Worm (Caenorhabditis elegans) whole organism, L3 larva: ENCODE measurements around the gene irld-26.

ENCODE experiments used
- ZK546.5 ChIP-seq: sonication (generic microtip); optimal IDR thresholded peaks from 2 replicates; lab custom pipeline; 2017; ENCODE audit warnings: missing biosample characterization, missing genetic modification characterization
- aly-2 ChIP-seq: fragments of 150-350 bp; optimal IDR thresholded peaks from 2 replicates; lab custom pipeline; 2014; ENCODE audit warnings: missing biosample characterization, missing genetic modification characterization
- ama-1 ChIP-seq: fragments of 150-350 bp; optimal IDR thresholded peaks from 2 replicates; lab custom pipeline; 2018
- ceh-16 ChIP-seq: sonication (generic microtip); optimal IDR thresholded peaks from 2 replicates; lab custom pipeline; 2017; ENCODE audit warnings: missing biosample characterization, missing genetic modification characterization
- ceh-28 ChIP-seq: fragments of 150-350 bp; optimal IDR thresholded peaks from 2 replicates; lab custom pipeline; 2014; ENCODE audit warnings: missing biosample characterization, missing genetic modification reagents, missing genetic modification characterization
- ceh-82 ChIP-seq: fragments of 150-350 bp; optimal IDR thresholded peaks from 2 replicates; lab custom pipeline; 2014; ENCODE audit warnings: missing biosample characterization, missing genetic modification characterization
- ceh-9 ChIP-seq: sonication (generic microtip); optimal IDR thresholded peaks from 2 replicates; lab custom pipeline; 2018; ENCODE audit warnings: missing biosample characterization, missing genetic modification characterization
- daf-12 ChIP-seq: fragments of 150-350 bp; optimal IDR thresholded peaks from 2 replicates; lab custom pipeline; 2014; ENCODE audit warnings: missing biosample characterization, missing genetic modification reagents, missing genetic modification characterization
- egl-27 ChIP-seq: sonication (generic microtip); optimal IDR thresholded peaks from 4 replicates; lab custom pipeline; 2017; ENCODE audit warnings: missing biosample characterization, missing genetic modification reagents, missing genetic modification characterization
- elt-1 ChIP-seq: fragments of 150-350 bp; optimal IDR thresholded peaks from 2 replicates; lab custom pipeline; 2014; ENCODE audit warnings: missing biosample characterization, missing genetic modification characterization
- elt-2 ChIP-seq: sonication (generic microtip); optimal IDR thresholded peaks from 2 replicates; lab custom pipeline; 2016; ENCODE audit warnings: missing genetic modification reagents, mild to moderate bottlenecking, missing genetic modification characterization, missing compliant biosample characterization
- elt-3 ChIP-seq, 3 experiments: fragments of 150-350 bp in 1 of 3; sonication (generic microtip) in 2 of 3; optimal IDR thresholded peaks; 2 replicates in 2 of 3; 4 replicates in 1 of 3; lab custom pipeline; 2014 to 2017; ENCODE audit warnings: missing biosample characterization in 3 of 3, missing genetic modification characterization in 3 of 3
- eor-1 ChIP-seq, 2 experiments: fragments of 150-350 bp; optimal IDR thresholded peaks; 2 replicates each; lab custom pipeline; 2014 to 2018; ENCODE audit warnings: missing biosample characterization in 2 of 2, missing genetic modification characterization in 2 of 2
- fkh-10 ChIP-seq: sonication (generic microtip); optimal IDR thresholded peaks from 2 replicates; lab custom pipeline; 2017; ENCODE audit warnings: missing biosample characterization, missing genetic modification reagents, missing genetic modification characterization
- hmg-11 ChIP-seq: sonication (generic microtip); optimal IDR thresholded peaks from 2 replicates; lab custom pipeline; 2016; ENCODE audit warnings: missing genetic modification characterization, missing compliant biosample characterization
- jun-1 ChIP-seq: fragments of 150-350 bp; optimal IDR thresholded peaks from 2 replicates; lab custom pipeline; 2014; ENCODE audit warnings: missing biosample characterization, missing genetic modification reagents, missing genetic modification characterization
- lsy-12 ChIP-seq: sonication (generic microtip); optimal IDR thresholded peaks from 2 replicates; lab custom pipeline; 2016; ENCODE audit warnings: mild to moderate bottlenecking, missing genetic modification characterization, missing compliant biosample characterization
- mdl-1 ChIP-seq: fragments of 150-350 bp; optimal IDR thresholded peaks from 2 replicates; lab custom pipeline; 2014; ENCODE audit warnings: missing biosample characterization, missing genetic modification characterization
- nfya-1 ChIP-seq: sonication (generic microtip); optimal IDR thresholded peaks from 2 replicates; lab custom pipeline; 2017; ENCODE audit warnings: missing genetic modification characterization, mild to moderate bottlenecking, missing compliant biosample characterization, antibody characterized with exemption, moderate library complexity; ENCODE audit not compliant: insufficient read depth
- nhr-11 ChIP-seq: fragments of 150-350 bp; optimal IDR thresholded peaks from 2 replicates; lab custom pipeline; 2014; ENCODE audit warnings: missing biosample characterization, missing genetic modification characterization
- nhr-23 ChIP-seq: fragments of 150-350 bp; optimal IDR thresholded peaks from 2 replicates; lab custom pipeline; 2014; ENCODE audit warnings: missing biosample characterization, missing genetic modification reagents, missing genetic modification characterization
- nhr-237 ChIP-seq: fragments of 150-350 bp; optimal IDR thresholded peaks from 2 replicates; lab custom pipeline; 2014; ENCODE audit warnings: missing biosample characterization, missing genetic modification characterization
- nhr-25 ChIP-seq: sonication (generic microtip); optimal IDR thresholded peaks from 2 replicates; lab custom pipeline; 2017; ENCODE audit warnings: missing biosample characterization, missing genetic modification characterization
- nhr-76 ChIP-seq: fragments of 150-350 bp; sonication (generic microtip); optimal IDR thresholded peaks from 5 replicates; lab custom pipeline; 2014; ENCODE audit warnings: missing biosample characterization, missing genetic modification characterization
- nhr-77 ChIP-seq: fragments of 150-350 bp; optimal IDR thresholded peaks from 2 replicates; lab custom pipeline; 2014; ENCODE audit warnings: missing biosample characterization, missing genetic modification characterization
- pqm-1 ChIP-seq: fragments of 150-350 bp; optimal IDR thresholded peaks from 2 replicates; lab custom pipeline; 2017; ENCODE audit warnings: missing biosample characterization, missing genetic modification characterization, inconsistent platforms
- sea-2 ChIP-seq: fragments of 150-350 bp; sonication (generic microtip); optimal IDR thresholded peaks from 4 replicates; lab custom pipeline; 2014; ENCODE audit warnings: missing biosample characterization, missing genetic modification reagents, missing genetic modification characterization
- skn-1 ChIP-seq: fragments of 150-350 bp; optimal IDR thresholded peaks from 2 replicates; lab custom pipeline; 2014; ENCODE audit warnings: missing biosample characterization, missing genetic modification characterization
- snpc-4 ChIP-seq: fragments of 150-350 bp; optimal IDR thresholded peaks from 2 replicates; lab custom pipeline; 2014; ENCODE audit warnings: missing biosample characterization, missing genetic modification characterization
- tbx-2 ChIP-seq: sonication (generic microtip); optimal IDR thresholded peaks from 2 replicates; lab custom pipeline; 2016; ENCODE audit warnings: mild to moderate bottlenecking, missing genetic modification characterization, missing compliant biosample characterization
- unc-39 ChIP-seq: sonication (generic microtip); optimal IDR thresholded peaks from 4 replicates; lab custom pipeline; 2017; ENCODE audit warnings: missing biosample characterization, missing genetic modification characterization
- unc-62 ChIP-seq: fragments of 150-350 bp; sonication (generic microtip); optimal IDR thresholded peaks from 4 replicates; lab custom pipeline; 2014; ENCODE audit warnings: missing biosample characterization, missing genetic modification reagents, missing genetic modification characterization
- zag-1 ChIP-seq: fragments of 150-350 bp; optimal IDR thresholded peaks from 2 replicates; lab custom pipeline; 2014; ENCODE audit warnings: missing biosample characterization, missing genetic modification characterization
- ztf-11 ChIP-seq: fragments of 150-350 bp; optimal IDR thresholded peaks from 2 replicates; lab custom pipeline; 2014; ENCODE audit warnings: missing biosample characterization, missing genetic modification characterization

irld-26 gene

DNA sequence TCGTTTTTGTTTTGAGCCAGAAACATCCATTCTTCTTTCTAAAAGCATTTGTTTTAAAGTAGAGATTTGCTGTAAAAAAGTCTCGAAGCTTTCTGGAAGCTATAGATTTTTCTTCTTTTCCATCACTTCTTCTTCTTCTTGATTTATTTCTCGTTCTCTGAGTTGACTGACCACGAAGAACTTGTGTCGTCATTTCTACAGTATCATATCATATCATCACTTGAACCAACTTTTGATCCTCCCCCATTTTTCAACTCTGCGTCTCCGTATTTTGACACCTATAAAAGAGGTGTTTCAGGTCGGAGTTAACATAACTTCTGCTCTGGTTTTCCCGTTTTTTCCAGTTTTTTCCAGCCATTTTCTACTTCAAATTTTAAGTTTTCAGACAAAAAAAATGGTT lies 9.5 kb downstream of the irld-26 start, which contains the start of gene F11A5.9:
F11A5.9 (plus strand) TSS at position 386 of the 400 bp plus-strand sequence.
- TF ChIP-seq ZK546.5 (tag; lab: Kevin White, UChicago) (no peak), ceh-16 (tag; lab: Kevin White, UChicago) (no peak), daf-12 (tag; lab: Kevin White, UChicago) (no peak), egl-27 (tag; lab: Kevin White, UChicago) (no peak), nhr-23 (tag; lab: Kevin White, UChicago) (no peak), ama-1 (lab: Kevin White, UChicago) (no peak), ztf-11 (tag; lab: Kevin White, UChicago) (no peak), skn-1 (no peak), aly-2 (tag; lab: Kevin White, UChicago) (no peak), ceh-28 (no peak), unc-39 (tag; lab: Kevin White, UChicago) (no peak), zag-1 (tag; lab: Kevin White, UChicago) (no peak), lsy-12 (tag; lab: Kevin White, UChicago) (no peak)

DNA sequence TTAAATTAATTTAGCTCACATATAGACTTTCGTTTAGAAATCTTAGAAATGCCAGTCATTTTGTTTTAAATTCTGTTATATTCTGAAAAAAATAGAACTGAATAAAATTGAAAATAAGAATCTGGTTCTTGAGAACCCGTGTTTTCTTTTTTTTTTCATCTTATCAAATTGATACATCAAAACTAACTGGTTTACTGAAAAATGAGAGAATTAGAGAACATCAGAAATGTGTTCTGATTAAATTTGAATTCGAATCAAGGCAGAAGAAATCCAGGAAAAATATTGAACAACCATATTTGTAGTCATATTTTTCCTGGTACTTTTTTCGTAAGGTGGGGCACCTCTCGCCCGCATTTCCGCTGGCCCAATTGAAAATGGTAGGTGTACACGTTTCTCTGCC lies 13.5 kb downstream of the irld-26 start, which contains the start of gene F11A5.15:
F11A5.15 (minus strand) TSS at position 101 of the 400 bp plus-strand sequence.
- TF ChIP-seq ceh-9 (tag; lab: Kevin White, UChicago) (no peak), nhr-11 (tag; lab: Kevin White, UChicago) (no peak), nhr-25 (tag; lab: Kevin White, UChicago) (no peak), nhr-76 (tag; lab: Kevin White, UChicago) (no peak), eor-1 (tag; optimal IDR thresholded peaks at IDR 0.05; lab: Kevin White, UChicago) (no peak), skn-1 (no peak), mdl-1 (tag; lab: Kevin White, UChicago) (no peak), nhr-77 (no peak), elt-2 (tag; lab: Kevin White, UChicago) (no peak), nhr-23 (tag; lab: Kevin White, UChicago) (no peak), ceh-16 (tag; lab: Kevin White, UChicago) (no peak), aly-2 (tag; lab: Kevin White, UChicago) (no peak), ztf-11 (tag; lab: Kevin White, UChicago) (no peak), egl-27 (tag; lab: Kevin White, UChicago) (no peak), jun-1 (no peak), sea-2 (GFP tag; lab: Kevin White, UChicago) (no peak), zag-1 (tag; lab: Kevin White, UChicago) (no peak)

DNA sequence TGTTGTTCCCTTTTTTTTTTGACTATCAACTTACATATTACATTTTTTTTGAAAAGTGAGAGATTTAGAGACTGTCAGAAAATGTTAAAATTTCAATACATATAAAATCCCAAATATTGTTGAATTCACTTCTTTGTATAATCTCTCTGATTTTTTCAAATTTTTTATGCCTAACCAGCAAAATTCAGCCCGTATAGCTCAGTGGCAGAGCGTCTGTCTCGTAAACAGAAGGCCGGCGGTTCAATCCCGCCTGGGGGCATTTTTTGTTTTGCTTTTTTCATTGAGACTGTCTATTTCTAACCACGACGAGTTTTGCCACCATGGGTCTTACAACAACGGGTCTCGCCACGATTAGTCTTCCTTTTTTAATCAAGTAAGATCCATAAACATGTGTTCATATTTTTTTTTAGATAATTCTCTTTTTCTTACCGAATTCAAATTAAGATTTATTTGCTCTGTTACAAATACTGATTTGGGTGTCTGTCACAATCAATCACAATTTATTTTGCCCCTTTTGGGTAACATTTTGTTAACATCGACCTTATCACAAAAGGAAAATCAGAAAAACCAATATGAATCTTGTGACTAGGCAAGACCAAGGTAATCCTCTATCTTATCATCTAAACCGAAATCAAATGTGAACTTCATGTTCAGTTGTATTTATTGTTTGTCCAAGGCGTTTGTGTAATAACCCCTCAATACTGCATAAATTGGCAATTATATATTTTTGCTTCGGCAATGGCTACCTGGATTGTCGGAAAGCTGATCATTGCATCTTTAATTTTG lies 14.2 kb downstream of the irld-26 start, which contains the start of gene glc-1:
glc-1 (plus strand) TSS at position 663 of the 786 bp plus-strand sequence.
- TF ChIP-seq skn-1 (no peak), pqm-1 (tag; lab: Kevin White, UChicago) (peak; percentile 10), nhr-77 (no peak), nfya-1 (no peak), nhr-25 (tag; lab: Kevin White, UChicago) (no peak), unc-62 (GFP tag; lab: Kevin White, UChicago) (no peak), hmg-11 (no peak), elt-2 (tag; lab: Kevin White, UChicago) (peak; percentile 40), nhr-76 (tag; lab: Kevin White, UChicago) (no peak), fkh-10 (no peak), tbx-2 (tag; lab: Kevin White, UChicago) (no peak), ceh-82 (tag; lab: Kevin White, UChicago) (no peak), ceh-16 (tag; lab: Kevin White, UChicago) (no peak), ama-1 (lab: Kevin White, UChicago) (no peak), nhr-11 (tag; lab: Kevin White, UChicago) (no peak), unc-39 (tag; lab: Kevin White, UChicago) (no peak), ZK546.5 (tag; lab: Kevin White, UChicago) (no peak)

DNA sequence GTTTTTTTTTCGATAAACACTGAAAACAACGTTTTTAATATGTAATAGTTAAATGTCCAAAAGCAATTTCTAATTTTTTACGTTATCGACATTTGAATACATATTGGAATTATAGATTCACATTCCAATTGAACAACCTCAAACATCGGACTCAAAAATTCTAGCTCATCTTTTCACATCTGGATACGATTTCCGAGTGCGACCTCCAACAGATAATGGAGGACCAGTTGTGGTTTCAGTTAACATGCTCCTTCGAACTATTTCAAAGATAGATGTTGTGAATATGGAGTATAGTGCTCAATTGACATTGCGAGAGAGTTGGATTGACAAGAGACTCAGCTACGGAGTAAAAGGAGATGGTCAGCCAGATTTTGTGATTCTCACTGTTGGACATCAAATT lies 15.0 kb downstream of the irld-26 start:
- TF ChIP-seq unc-62 (GFP tag; lab: Kevin White, UChicago): no peak
- no peak for TF ChIP-seq elt-1 (tag; lab: Kevin White, UChicago)
- TF ChIP-seq ceh-9 (tag; lab: Kevin White, UChicago): no peak
- TF ChIP-seq elt-2 (tag; lab: Kevin White, UChicago): no peak
- TF ChIP-seq aly-2 (tag; lab: Kevin White, UChicago): no peak
- TF ChIP-seq elt-3 (tag; optimal IDR thresholded peaks at IDR 0.05; lab: Kevin White, UChicago): no peak
- TF ChIP-seq snpc-4: no peak
- TF ChIP-seq nhr-237: no peak
- TF ChIP-seq ceh-16 (tag; lab: Kevin White, UChicago): no peak
- no peak for TF ChIP-seq fkh-10
- no peak for TF ChIP-seq ztf-11 (tag; lab: Kevin White, UChicago)
- no peak for TF ChIP-seq zag-1 (tag; lab: Kevin White, UChicago)
- no peak for TF ChIP-seq mdl-1 (tag; lab: Kevin White, UChicago)
- no peak for TF ChIP-seq sea-2 (GFP tag; lab: Kevin White, UChicago)
- TF ChIP-seq, all 47 proteins: peak for 0
